Fruit fly (Drosophila melanogaster) whole organism, embryonic: ENCODE measurements around the gene mAChR-B.

Source experiments
- Aef1 ChIP-seq: fragments of 200-800 bp; sonication (Bioruptor generic); IDR thresholded peaks from 3 replicates; pipeline ENCODE4 v1.3.6; 2022; ENCODE audit warnings: missing biosample characterization, missing genetic modification characterization
- CG10979 ChIP-seq: fragments of 200-800 bp; sonication (Bioruptor generic); optimal IDR thresholded peaks from 2 replicates; lab custom pipeline; 2018; ENCODE audit warnings: missing biosample characterization, mild to moderate bottlenecking, missing genetic modification characterization, moderate library complexity
- CG12071 ChIP-seq: fragments of 200-800 bp; sonication (Bioruptor generic); optimal IDR thresholded peaks from 3 replicates; lab custom pipeline; 2018; ENCODE audit warnings: missing biosample characterization, mild to moderate bottlenecking, missing genetic modification characterization
- CG1233 ChIP-seq: fragments of 200-800 bp; sonication (Bioruptor generic); optimal IDR thresholded peaks from 4 replicates; lab custom pipeline; 2018; ENCODE audit warnings: missing biosample characterization, mild to moderate bottlenecking, missing genetic modification characterization
- CG13287 ChIP-seq: fragments of 200-800 bp; sonication (Bioruptor generic); IDR thresholded peaks from 2 replicates; pipeline ENCODE4 v1.3.6; 2022; ENCODE audit warnings: missing biosample characterization, missing genetic modification characterization; ENCODE audit not compliant: partially characterized antibody
- CG13296 ChIP-seq: fragments of 200-800 bp; sonication (Bioruptor generic); optimal IDR thresholded peaks from 3 replicates; lab custom pipeline; 2018; ENCODE audit warnings: missing biosample characterization, mild to moderate bottlenecking, missing genetic modification characterization
- CG14667 ChIP-seq: fragments of 200-800 bp; sonication (Bioruptor generic); IDR thresholded peaks from 2 replicates; pipeline ENCODE4 v1.3.6; 2022; ENCODE audit warnings: missing biosample characterization, missing genetic modification characterization
- CG1529 ChIP-seq: fragments of 200-800 bp; sonication (Bioruptor generic); optimal IDR thresholded peaks from 3 replicates; lab custom pipeline; 2018; ENCODE audit warnings: missing biosample characterization, missing genetic modification characterization
- CG16813 ChIP-seq: fragments of 200-800 bp; sonication (Bioruptor generic); IDR thresholded peaks from 3 replicates; pipeline ENCODE4 v1.3.6; 2022; ENCODE audit warnings: missing biosample characterization, missing genetic modification characterization; ENCODE audit not compliant: partially characterized antibody
- CG17359 ChIP-seq: fragments of 200-800 bp; sonication (Bioruptor generic); optimal IDR thresholded peaks from 3 replicates; lab custom pipeline; 2018; ENCODE audit warnings: missing biosample characterization, mild to moderate bottlenecking, missing genetic modification characterization, moderate library complexity
- CG1792 ChIP-seq: fragments of 200-800 bp; sonication (Bioruptor generic); optimal IDR thresholded peaks from 2 replicates; lab custom pipeline; 2016; ENCODE audit warnings: missing biosample characterization, missing genetic modification characterization
- CG18011 ChIP-seq: fragments of 200-800 bp; sonication (Bioruptor generic); optimal IDR thresholded peaks from 2 replicates; lab custom pipeline; 2017; ENCODE audit warnings: missing biosample characterization, missing genetic modification characterization, mild to moderate bottlenecking, moderate library complexity, missing genotype
- CG18476 ChIP-seq: fragments of 200-800 bp; sonication (Bioruptor generic); optimal IDR thresholded peaks from 2 replicates; lab custom pipeline; 2016; ENCODE audit warnings: missing biosample characterization, mild to moderate bottlenecking, missing genetic modification characterization
- CG2875 ChIP-seq: fragments of 200-800 bp; sonication (Bioruptor generic); optimal IDR thresholded peaks from 2 replicates; lab custom pipeline; 2017; ENCODE audit warnings: missing biosample characterization, mild to moderate bottlenecking, missing genetic modification characterization, missing genetic modification reagents
- CG3407 ChIP-seq: fragments of 200-800 bp; sonication (Bioruptor generic); optimal IDR thresholded peaks from 2 replicates; lab custom pipeline; 2018; ENCODE audit warnings: missing biosample characterization, mild to moderate bottlenecking, missing genetic modification characterization
- CG3838 ChIP-seq: fragments of 200-800 bp; sonication (Bioruptor generic); optimal IDR thresholded peaks from 3 replicates; lab custom pipeline; 2016; ENCODE audit warnings: missing biosample characterization, missing genetic modification characterization
- CG5245 ChIP-seq: fragments of 200-800 bp; sonication (Bioruptor generic); optimal IDR thresholded peaks from 3 replicates; lab custom pipeline; 2016; ENCODE audit warnings: missing biosample characterization, missing genetic modification characterization
- CG6254 ChIP-seq: fragments of 200-800 bp; sonication (Bioruptor generic); optimal IDR thresholded peaks from 3 replicates; lab custom pipeline; 2017; ENCODE audit warnings: mild to moderate bottlenecking, missing biosample characterization, missing genetic modification reagents, missing genetic modification characterization
- CG7271 ChIP-seq: fragments of 200-800 bp; sonication (Bioruptor generic); optimal IDR thresholded peaks from 2 replicates; lab custom pipeline; 2018; ENCODE audit warnings: missing biosample characterization, mild to moderate bottlenecking, missing genetic modification characterization, moderate library complexity
- CG9817 ChIP-seq: fragments of 200-800 bp; sonication (Bioruptor generic); optimal IDR thresholded peaks from 2 replicates; lab custom pipeline; 2018; ENCODE audit warnings: missing biosample characterization, mild to moderate bottlenecking, missing genetic modification characterization, moderate library complexity
- D19A ChIP-seq: fragments of 200-800 bp; optimal IDR thresholded peaks from 3 replicates; lab custom pipeline; 2019; ENCODE audit warnings: missing biosample characterization, mild to moderate bottlenecking, missing genetic modification characterization, moderate library complexity
- Dfd ChIP-seq, 2 experiments: fragments of >200 bp; optimal IDR thresholded peaks; 2 replicates each; lab custom pipeline; 2017; ENCODE audit warnings: missing biosample characterization in 2 of 2, missing genetic modification characterization in 2 of 2
- H15 ChIP-seq: fragments of 200-800 bp; sonication (Bioruptor generic); IDR thresholded peaks from 3 replicates; pipeline ENCODE4 v1.3.6; 2022; ENCODE audit warnings: missing biosample characterization, missing genetic modification characterization
- Med ChIP-seq: fragments of 200-800 bp; sonication (Bioruptor generic); peaks from one replicate; lab custom pipeline; 2016; ENCODE audit warnings: missing biosample characterization, missing genetic modification characterization, mild to moderate bottlenecking, inconsistent platforms, moderate library complexity
- NFAT ChIP-seq: fragments of 200-800 bp; sonication (Bioruptor generic); IDR thresholded peaks from 2 replicates; pipeline ENCODE4 v1.3.6; 2022; ENCODE audit warnings: missing biosample characterization, missing genetic modification characterization
- Ravus ChIP-seq: fragments of 200-800 bp; sonication (Bioruptor generic); IDR thresholded peaks from 2 replicates; pipeline ENCODE4 v1.3.6; 2022; ENCODE audit warnings: missing biosample characterization, missing genetic modification characterization
- Rfx ChIP-seq: fragments of 200-800 bp; sonication (Bioruptor generic); IDR thresholded peaks from 2 replicates; pipeline ENCODE4 v1.3.6; 2022; ENCODE audit warnings: missing biosample characterization, missing genetic modification characterization
- Xbp1 ChIP-seq: fragments of 200-800 bp; sonication (Bioruptor generic); optimal IDR thresholded peaks from 3 replicates; lab custom pipeline; 2016; ENCODE audit warnings: missing biosample characterization, mild to moderate bottlenecking, missing genetic modification characterization
- YL-1 ChIP-seq: fragments of 200-800 bp; sonication (Bioruptor generic); optimal IDR thresholded peaks from 3 replicates; lab custom pipeline; 2017; ENCODE audit warnings: missing biosample characterization, mild to moderate bottlenecking, missing genetic modification characterization
- ac ChIP-seq: fragments of 200-800 bp; sonication (Bioruptor generic); optimal IDR thresholded peaks from 3 replicates; lab custom pipeline; 2017; ENCODE audit warnings: missing biosample characterization, mild to moderate bottlenecking, missing genetic modification characterization
- bowl ChIP-seq: fragments of 200-800 bp; sonication (Bioruptor generic); IDR thresholded peaks from 2 replicates; pipeline ENCODE4 v1.3.6; 2022; ENCODE audit warnings: missing biosample characterization, missing genetic modification characterization
- caup ChIP-seq: fragments of 200-800 bp; sonication (Bioruptor generic); optimal IDR thresholded peaks from 3 replicates; lab custom pipeline; 2017; ENCODE audit warnings: missing biosample characterization, mild to moderate bottlenecking, missing genetic modification characterization, moderate library complexity; ENCODE audit not compliant: severe bottlenecking
- chinmo ChIP-seq: fragments of 200-800 bp; sonication (Bioruptor generic); IDR thresholded peaks from 4 replicates; pipeline ENCODE4 v1.3.6; 2022; ENCODE audit warnings: missing biosample characterization, missing genetic modification characterization; ENCODE audit not compliant: partially characterized antibody
- chn ChIP-seq: fragments of 200-800 bp; sonication (Bioruptor generic); optimal IDR thresholded peaks from 2 replicates; lab custom pipeline; 2016; ENCODE audit warnings: missing biosample characterization, missing genetic modification characterization
- crc ChIP-seq: fragments of 200-800 bp; sonication (Bioruptor generic); optimal IDR thresholded peaks from 2 replicates; lab custom pipeline; 2016; ENCODE audit warnings: missing biosample characterization, missing genetic modification characterization
- ems ChIP-seq: fragments of 200-800 bp; sonication (Bioruptor generic); optimal IDR thresholded peaks from 3 replicates; lab custom pipeline; 2016; ENCODE audit warnings: missing biosample characterization, missing genetic modification characterization
- en ChIP-seq: fragments of 200-800 bp; sonication (Bioruptor generic); optimal IDR thresholded peaks from 2 replicates; lab custom pipeline; 2016; ENCODE audit warnings: missing biosample characterization, missing genetic modification characterization
- ewg ChIP-seq: fragments of 200-800 bp; sonication (Bioruptor generic); optimal IDR thresholded peaks from 3 replicates; lab custom pipeline; 2017; ENCODE audit warnings: mild to moderate bottlenecking, missing biosample characterization, missing genetic modification reagents, missing genetic modification characterization
- fd102C ChIP-seq: fragments of 200-800 bp; sonication (Bioruptor generic); optimal IDR thresholded peaks from 2 replicates; lab custom pipeline; 2018; ENCODE audit warnings: missing biosample characterization, mild to moderate bottlenecking, missing genetic modification characterization, moderate library complexity
- inv ChIP-seq: fragments of 200-800 bp; sonication (Bioruptor generic); IDR thresholded peaks from 2 replicates; pipeline ENCODE4 v1.3.6; 2022; ENCODE audit warnings: missing biosample characterization, missing genetic modification characterization; ENCODE audit not compliant: partially characterized antibody
- mld ChIP-seq: fragments of 200-800 bp; sonication (Bioruptor generic); IDR thresholded peaks from 3 replicates; pipeline ENCODE4 v1.3.6; 2022; ENCODE audit warnings: missing biosample characterization, missing genetic modification characterization; ENCODE audit not compliant: partially characterized antibody
- onecut ChIP-seq: fragments of 200-800 bp; sonication (Bioruptor generic); IDR thresholded peaks from 2 replicates; pipeline ENCODE4 v1.3.6; 2022; ENCODE audit warnings: missing biosample characterization, missing genetic modification characterization
- ranshi ChIP-seq: fragments of 200-800 bp; sonication (Bioruptor generic); IDR thresholded peaks from 2 replicates; pipeline ENCODE4 v1.3.6; 2022; ENCODE audit warnings: missing biosample characterization, missing genetic modification characterization
- salm ChIP-seq: fragments of 200-800 bp; sonication (Bioruptor generic); optimal IDR thresholded peaks from 2 replicates; lab custom pipeline; 2018; ENCODE audit warnings: missing biosample characterization, mild to moderate bottlenecking, missing genetic modification characterization
- sens ChIP-seq: fragments of 200-800 bp; sonication (Bioruptor generic); peaks from one replicate; lab custom pipeline; 2016; ENCODE audit warnings: missing biosample characterization, missing genetic modification characterization
- tgo ChIP-seq: fragments of 200-800 bp; sonication (Bioruptor generic); IDR thresholded peaks from 3 replicates; pipeline ENCODE4 v1.3.6; 2022; ENCODE audit warnings: missing biosample characterization, missing genetic modification characterization
- twi ChIP-seq: fragments of 200-800 bp; optimal IDR thresholded peaks from 2 replicates; lab custom pipeline; 2019; ENCODE audit warnings: missing biosample characterization, mild to moderate bottlenecking, missing genetic modification characterization, moderate library complexity
- vvl ChIP-seq: fragments of 200-800 bp; sonication (Bioruptor generic); IDR thresholded peaks from 2 replicates; pipeline ENCODE4 v1.3.6; 2022; ENCODE audit warnings: missing biosample characterization, missing genetic modification characterization
- wdn ChIP-seq: fragments of 200-800 bp; sonication (Bioruptor generic); IDR thresholded peaks from 2 replicates; pipeline ENCODE4 v1.3.6; 2022; ENCODE audit warnings: missing biosample characterization, missing genetic modification characterization
- zen2 ChIP-seq: fragments of 200-800 bp; sonication (Bioruptor generic); IDR thresholded peaks from 3 replicates; pipeline ENCODE4 v1.3.6; 2022; ENCODE audit warnings: missing biosample characterization, missing genetic modification characterization; ENCODE audit not compliant: partially characterized antibody

Gene mAChR-B

dm6 chr3R:8027203-8027688 lies 31.8 kb upstream of the mAChR-B start (continued):
- TF ChIP-seq CG5245 (peak; percentile 52), onecut (peak; percentile 21; the same call in 1 of the 2 replicates), CG9817 (tag; lab: Kevin White, UChicago) (peak; percentile 80), fd102C (GFP tag; lab: Kevin White, UChicago) (no peak), CG6254 (GFP tag; lab: Kevin White, UChicago) (peak; percentile 76), Med (peak; percentile 77), salm (tag; lab: Kevin White, UChicago) (peak; percentile 89), caup (GFP tag; lab: Kevin White, UChicago) (peak; percentile 79), crc (no peak), D19A (peak; percentile 100), CG18011 (GFP tag; lab: Kevin White, UChicago) (peak; percentile 40), bowl (GFP tag; lab: Robert Waterston, UW) (peak; percentile 51; the same call in 1 of the 2 replicates), zen2 (GFP tag; lab: Robert Waterston, UW) (no peak), tgo (GFP tag; lab: Robert Waterston, UW) (peak; percentile 67; the same call in 2 of the 3 replicates), CG2875 (peak; percentile 89), Ravus (GFP tag; lab: Robert Waterston, UW) (no peak; the same call in 1 of the 2 replicates), ewg (peak; percentile 69), CG3407 (peak; percentile 73), en (GFP tag; lab: Kevin White, UChicago) (no peak), CG12071 (GFP tag; lab: Kevin White, UChicago) (no peak), CG13296 (peak; percentile 90), mld (no peak), YL-1 (GFP tag; lab: Kevin White, UChicago) (peak; percentile 58), CG7271 (tag; lab: Kevin White, UChicago) (no peak), Aef1 (GFP tag; lab: Robert Waterston, UW) (peak; percentile 53; the same call in 2 of the 3 replicates), CG10979 (tag; lab: Kevin White, UChicago) (peak; percentile 89), Rfx (peak; percentile 76), inv (GFP tag; lab: Robert Waterston, UW) (no peak), H15 (GFP tag; lab: Robert Waterston, UW) (0 out of 3 replicates have a peak, but pooled peaks have one; percentile 48), ranshi (GFP tag; lab: Robert Waterston, UW) (peak; percentile 69), vvl (GFP tag; lab: Robert Waterston, UW) (peak; percentile 71), sens (no peak), CG1233 (GFP tag; lab: Kevin White, UChicago) (peak; percentile 70), Xbp1 (peak; percentile 86), CG13287 (GFP tag; lab: Robert Waterston, UW) (no peak; the same call in 1 of the 2 replicates), CG17359 (tag; lab: Kevin White, UChicago) (peak; percentile 80), NFAT (GFP tag; lab: Robert Waterston, UW) (peak; percentile 70), chn (GFP tag; lab: Kevin White, UChicago) (peak; percentile 31), ems (GFP tag; lab: Kevin White, UChicago) (peak; percentile 42), CG16813 (no peak), CG3838 (GFP tag; lab: Kevin White, UChicago) (peak; percentile 21), twi (tag; lab: Kevin White, UChicago) (no peak), CG1792 (GFP tag; lab: Kevin White, UChicago) (no peak), chinmo (GFP tag; lab: Robert Waterston, UW) (peak; percentile 74; the same call in 2 of the 4 replicates), wdn (peak; percentile 59), CG14667 (peak; percentile 61), Dfd (GFP tag; optimal IDR thresholded peaks at IDR 0.05; lab: Kevin White, UChicago) (no peak), ac (no peak), CG18476 (peak; percentile 64), CG1529 (GFP tag; lab: Kevin White, UChicago) (no peak)
